Fruit fly (Drosophila melanogaster) whole organism, wandering third instar larva: ENCODE data around the gene Tfb5.
A peak's percentile ranks its signal among the peaks of the same experiment; 100 is the strongest.

ENCODE experiments used
- Abd-B ChIP-seq: fragments of >200 bp; optimal IDR thresholded peaks from 2 replicates; lab custom pipeline; 2017; ENCODE audit warnings: missing biosample characterization, missing genetic modification characterization
- CG32264 ChIP-seq: fragments of 200-800 bp; sonication (Bioruptor generic); optimal IDR thresholded peaks from 2 replicates; lab custom pipeline; 2016; ENCODE audit warnings: missing biosample characterization, missing genetic modification characterization
- CG9705 ChIP-seq: fragments of 200-800 bp; sonication (Bioruptor generic); optimal IDR thresholded peaks from 2 replicates; lab custom pipeline; 2018; ENCODE audit warnings: missing biosample characterization, mild to moderate bottlenecking, missing genetic modification characterization
- CrebA ChIP-seq: fragments of 200-800 bp; sonication (Bioruptor generic); optimal IDR thresholded peaks from 2 replicates; lab custom pipeline; 2016; ENCODE audit warnings: missing biosample characterization, mild to moderate bottlenecking, missing genetic modification characterization, borderline replicate concordance
- Dfd ChIP-seq: fragments of >200 bp; optimal IDR thresholded peaks from 2 replicates; lab custom pipeline; 2017; ENCODE audit warnings: missing biosample characterization, missing genetic modification characterization
- Dif ChIP-seq: fragments of 200-275, 200-300 bp; sonication (Bioruptor generic); optimal IDR thresholded peaks from 2 replicates; lab custom pipeline; 2018; ENCODE audit warnings: missing biosample characterization, missing genetic modification characterization; ENCODE audit not compliant: partially characterized antibody
- GATAd ChIP-seq: sonication (Bioruptor generic); optimal IDR thresholded peaks from 2 replicates; lab custom pipeline; 2016; ENCODE audit warnings: missing biosample characterization, missing genetic modification characterization
- HLH106 ChIP-seq: fragments of 200-800 bp; optimal IDR thresholded peaks from 3 replicates; lab custom pipeline; 2019; ENCODE audit warnings: missing biosample characterization, mild to moderate bottlenecking, missing genetic modification characterization, moderate library complexity
- Hnf4 ChIP-seq: fragments of 200-800 bp; sonication (Bioruptor generic); optimal IDR thresholded peaks from 2 replicates; lab custom pipeline; 2016; ENCODE audit warnings: missing biosample characterization, mild to moderate bottlenecking, missing genetic modification characterization
- Hr78 ChIP-seq: fragments of >200 bp; optimal IDR thresholded peaks from 2 replicates; lab custom pipeline; 2017; ENCODE audit warnings: missing biosample characterization, missing genetic modification characterization
- Hr83 ChIP-seq: fragments of 200-300 bp; sonication (Bioruptor generic); optimal IDR thresholded peaks from 2 replicates; lab custom pipeline; 2016; ENCODE audit warnings: missing biosample characterization, mild to moderate bottlenecking, missing genetic modification characterization, moderate library complexity; ENCODE audit not compliant: poor library complexity, severe bottlenecking
- Jra ChIP-seq: sonication (Bioruptor generic); optimal IDR thresholded peaks from 2 replicates; lab custom pipeline; 2016; ENCODE audit warnings: missing biosample characterization, missing genetic modification characterization
- Mio ChIP-seq: sonication (Bioruptor generic); optimal IDR thresholded peaks from 2 replicates; lab custom pipeline; 2016; ENCODE audit warnings: missing biosample characterization, missing genetic modification characterization
- Myc ChIP-seq: fragments of >200 bp; optimal IDR thresholded peaks from 2 replicates; lab custom pipeline; 2017
- N ChIP-seq: fragments of >200 bp; optimal IDR thresholded peaks from 2 replicates; lab custom pipeline; 2018; ENCODE audit warnings: missing biosample characterization, missing external identifiers, missing genetic modification characterization
- OdsH ChIP-seq: fragments of 200-800 bp; sonication (Bioruptor generic); optimal IDR thresholded peaks from 2 replicates; lab custom pipeline; 2016; ENCODE audit warnings: missing biosample characterization, mild to moderate bottlenecking, missing genetic modification characterization
- Rel ChIP-seq, 2 experiments: fragments of 200-800 bp; sonication (Bioruptor generic) in 1 of 2; optimal IDR thresholded peaks; 2 replicates in 1 of 2; 3 replicates in 1 of 2; lab custom pipeline; 2016 to 2019; ENCODE audit warnings: mild to moderate bottlenecking in 2 of 2, missing biosample characterization in 2 of 2, missing genetic modification characterization in 2 of 2, moderate library complexity in 1 of 2
- Sp1 ChIP-seq: fragments of 200-800 bp; sonication (Bioruptor generic); optimal IDR thresholded peaks from 3 replicates; lab custom pipeline; 2019; ENCODE audit warnings: missing biosample characterization, mild to moderate bottlenecking, missing genetic modification characterization, moderate library complexity
- Vsx2 ChIP-seq: fragments of 200-300, 225-300 bp; sonication (Bioruptor generic); optimal IDR thresholded peaks from 2 replicates; lab custom pipeline; 2018; ENCODE audit warnings: missing biosample characterization, missing genetic modification characterization; ENCODE audit not compliant: partially characterized antibody
- br ChIP-seq: fragments of 200-800 bp; sonication (Bioruptor generic); optimal IDR thresholded peaks from 2 replicates; lab custom pipeline; 2016; ENCODE audit warnings: missing biosample characterization, missing genetic modification characterization
- brk ChIP-seq: fragments of 200-800 bp; sonication (Bioruptor generic); optimal IDR thresholded peaks from 2 replicates; lab custom pipeline; 2016; ENCODE audit warnings: missing biosample characterization, mild to moderate bottlenecking, missing genetic modification characterization
- dl ChIP-seq, 2 experiments: fragments of 175-275, 200-275 bp in 1 of 2; fragments of 200-275 bp in 1 of 2; sonication (Bioruptor generic); optimal IDR thresholded peaks; lab custom pipeline; 2018; ENCODE audit warnings: mild to moderate bottlenecking in 2 of 2, missing biosample characterization in 2 of 2, missing genetic modification characterization in 2 of 2, moderate library complexity in 2 of 2; ENCODE audit not compliant: partially characterized antibody in 2 of 2, insufficient read depth in 1 of 2
- dmrt93B ChIP-seq: fragments of 200-800 bp; sonication (Bioruptor generic); optimal IDR thresholded peaks from 2 replicates; lab custom pipeline; 2018; ENCODE audit warnings: missing biosample characterization, mild to moderate bottlenecking, missing genetic modification characterization
- dsf ChIP-seq: sonication (Bioruptor generic); optimal IDR thresholded peaks from 2 replicates; lab custom pipeline; 2016; ENCODE audit warnings: missing biosample characterization, missing genetic modification characterization, borderline replicate concordance
- ey ChIP-seq: fragments of 200-800 bp; sonication (Bioruptor generic); optimal IDR thresholded peaks from 2 replicates; lab custom pipeline; 2016; ENCODE audit warnings: missing biosample characterization, missing genetic modification characterization
- foxo ChIP-seq, 2 experiments: fragments of 200-800 bp; sonication (Bioruptor generic); optimal IDR thresholded peaks; 2 replicates in 1 of 2; 3 replicates in 1 of 2; lab custom pipeline; 2016 to 2017; ENCODE audit warnings: missing biosample characterization in 2 of 2, missing genetic modification characterization in 2 of 2
- fru ChIP-seq: fragments of 200-800 bp; sonication (Bioruptor generic); optimal IDR thresholded peaks from 3 replicates; lab custom pipeline; 2016; ENCODE audit warnings: missing biosample characterization, mild to moderate bottlenecking, missing genetic modification characterization
- h ChIP-seq: fragments of 200-800 bp; sonication (Bioruptor generic); optimal IDR thresholded peaks from 3 replicates; lab custom pipeline; 2016; ENCODE audit warnings: missing biosample characterization, mild to moderate bottlenecking, missing genetic modification characterization
- jim ChIP-seq: fragments of 175-275, 200-325 bp; sonication (Bioruptor generic); optimal IDR thresholded peaks from 2 replicates; lab custom pipeline; 2016; ENCODE audit warnings: missing biosample characterization, mild to moderate bottlenecking, missing genetic modification characterization
- lola ChIP-seq: fragments of >200 bp; optimal IDR thresholded peaks from 2 replicates; lab custom pipeline; 2017; ENCODE audit warnings: missing biosample characterization, missing genetic modification characterization
- pan ChIP-seq: fragments of >200 bp; optimal IDR thresholded peaks from 2 replicates; lab custom pipeline; 2017
- psq ChIP-seq: fragments of 200-800 bp; sonication (Bioruptor generic); optimal IDR thresholded peaks from 3 replicates; lab custom pipeline; 2017; ENCODE audit warnings: missing biosample characterization, mild to moderate bottlenecking, missing genetic modification characterization, moderate library complexity
- rgr ChIP-seq: fragments of 200-800 bp; sonication (Bioruptor generic); optimal IDR thresholded peaks from 3 replicates; lab custom pipeline; 2016; ENCODE audit warnings: missing biosample characterization, mild to moderate bottlenecking, missing genetic modification characterization
- sage ChIP-seq: fragments of 200-800 bp; sonication (Bioruptor generic); optimal IDR thresholded peaks from 2 replicates; lab custom pipeline; 2016; ENCODE audit warnings: missing biosample characterization, mild to moderate bottlenecking, missing genetic modification characterization
- sv ChIP-seq: fragments of 200-800 bp; sonication (Bioruptor generic); optimal IDR thresholded peaks from 3 replicates; lab custom pipeline; 2016; ENCODE audit warnings: missing biosample characterization, missing genetic modification characterization
- tai ChIP-seq: sonication (Bioruptor generic); optimal IDR thresholded peaks from 2 replicates; lab custom pipeline; 2016; ENCODE audit warnings: missing biosample characterization, missing genetic modification characterization
- usp ChIP-seq: fragments of >200 bp; optimal IDR thresholded peaks from 2 replicates; lab custom pipeline; 2017; ENCODE audit warnings: missing biosample characterization, missing genetic modification characterization
- woc ChIP-seq: sonication (Bioruptor generic); optimal IDR thresholded peaks from 2 replicates; lab custom pipeline; 2016; ENCODE audit warnings: missing biosample characterization, mild to moderate bottlenecking, missing genetic modification characterization

Tfb5 gene

dm6 chr2L:5000287-5000871, 10.3 kb downstream of the Tfb5 start (continued):
- TF ChIP-seq woc (GFP tag; lab: Kevin White, UChicago) (peak; percentile 96), dsf (GFP tag; lab: Kevin White, UChicago) (peak; percentile 51)

dm6 chr2L:4999389-5000032, 11.1 kb downstream of the Tfb5 start:
- TF ChIP-seq br (GFP tag; lab: Kevin White, UChicago), result peak; percentile 79
- TF ChIP-seq CG32264, result peak; percentile 56
- TF ChIP-seq CG9705, result peak; percentile 27
- TF ChIP-seq jim (GFP tag; lab: Kevin White, UChicago), result no peak
- TF ChIP-seq N (GFP tag; lab: Kevin White, UChicago), result no peak
- TF ChIP-seq Vsx2 (GFP tag; lab: Kevin White, UChicago), result no peak
- TF ChIP-seq dsf (GFP tag; lab: Kevin White, UChicago), result no peak
- peak; percentile 75 for TF ChIP-seq Hnf4 (GFP tag; lab: Kevin White, UChicago)
- TF ChIP-seq Dfd, result no peak
- TF ChIP-seq rgr (GFP tag; lab: Kevin White, UChicago), result peak; percentile 81
- no peak for TF ChIP-seq woc (GFP tag; lab: Kevin White, UChicago)
- TF ChIP-seq lola, result no peak
- TF ChIP-seq Sp1 (GFP tag; lab: Kevin White, UChicago), result peak; percentile 49
- no peak for TF ChIP-seq pan (lab: Kevin White, UChicago)
- TF ChIP-seq h (GFP tag; lab: Kevin White, UChicago), result peak; percentile 85
- TF ChIP-seq GATAd (GFP tag; lab: Kevin White, UChicago), result no peak
- TF ChIP-seq CrebA (GFP tag; lab: Kevin White, UChicago), result peak; percentile 44
- TF ChIP-seq OdsH (GFP tag; lab: Kevin White, UChicago), result peak; percentile 59
- peak; percentile 25 for TF ChIP-seq brk (GFP tag; lab: Kevin White, UChicago)
- no peak for TF ChIP-seq Rel (GFP tag; optimal IDR thresholded peaks at IDR 0.05; lab: Kevin White, UChicago)
- peak; percentile 7 for TF ChIP-seq Rel (tag; optimal IDR thresholded peaks at IDR 0.05; lab: Kevin White, UChicago)
- peak; percentile 49 for TF ChIP-seq Mio
- no peak for TF ChIP-seq Myc (lab: Kevin White, UChicago)
- TF ChIP-seq HLH106 (tag; lab: Kevin White, UChicago), result peak; percentile 79
- peak; percentile 24 to 84 for TF ChIP-seq foxo (GFP tag; optimal IDR thresholded peaks at IDR 0.05; lab: Kevin White, UChicago)
- TF ChIP-seq dl (GFP tag; optimal IDR thresholded peaks at IDR 0.05; lab: Kevin White, UChicago; ENCODE audit: insufficient read depth in 1 of 2, partially characterized antibody in 2 of 2), result no peak
- TF ChIP-seq ey (GFP tag; lab: Kevin White, UChicago), result peak; percentile 81
- peak; percentile 73 for TF ChIP-seq tai
- peak; percentile 7 for TF ChIP-seq psq
- TF ChIP-seq Dif (GFP tag; lab: Kevin White, UChicago), result no peak
- peak; percentile 26 for TF ChIP-seq sv (GFP tag; lab: Kevin White, UChicago)
- TF ChIP-seq fru (GFP tag; lab: Kevin White, UChicago), result peak; percentile 73
- TF ChIP-seq Jra (GFP tag; lab: Kevin White, UChicago), result no peak
- no peak for TF ChIP-seq sage (GFP tag; lab: Kevin White, UChicago)
- no peak for TF ChIP-seq usp (GFP tag; lab: Kevin White, UChicago)
- no peak for TF ChIP-seq Hr78 (GFP tag; lab: Kevin White, UChicago)
- no peak for TF ChIP-seq Hr83 (GFP tag; lab: Kevin White, UChicago)
- peak; percentile 23 for TF ChIP-seq dmrt93B (GFP tag; lab: Kevin White, UChicago)
- TF ChIP-seq Abd-B (GFP tag; lab: Kevin White, UChicago), result no peak
